Fruit fly (Drosophila melanogaster): ENCODE results near the gene CG32655.
A peak's percentile ranks its signal among the peaks of the same experiment; 100 is the strongest.

The CG32655 gene

DNA sequence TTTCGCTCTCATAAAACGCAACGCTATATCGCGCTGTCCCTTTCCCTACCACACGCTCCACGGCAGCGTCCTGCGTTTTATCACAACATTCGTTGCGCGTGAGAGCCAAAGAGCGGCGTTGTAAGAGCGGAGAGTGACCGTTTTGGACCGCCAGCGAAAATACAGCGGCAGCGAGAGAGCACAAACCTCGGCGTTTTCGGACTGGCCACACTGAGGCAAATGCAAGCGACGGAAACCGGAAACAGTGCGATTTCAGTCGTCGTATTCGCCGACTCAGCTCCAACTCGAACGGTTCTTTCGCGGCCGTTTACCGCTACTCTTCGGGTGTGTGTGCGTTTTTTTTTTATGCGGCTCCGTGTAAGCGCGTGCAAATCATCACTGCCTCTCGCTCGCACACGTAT is 32.1 kb downstream of the CG32655 start (continued):
- TF ChIP-seq hkb (optimal IDR thresholded peaks at IDR 0.05) (no peak), hkb (GFP tag; IDR thresholded peaks at IDR 0.05) (peak; percentile 84), dimm (GFP tag; IDR thresholded peaks at IDR 0.05) (no peak; the same call in 1 of the 2 replicates), CG18262 (tag; optimal IDR thresholded peaks at IDR 0.05) (peak; percentile 18), CG4360 (GFP tag; IDR thresholded peaks at IDR 0.05) (peak; percentile 53; the same call in 1 of the 2 replicates), lbe (GFP tag; optimal IDR thresholded peaks at IDR 0.05) (peak; percentile 20), CG3726 (GFP tag; IDR thresholded peaks at IDR 0.05) (0 out of 3 replicates have a peak, but pooled peaks have one; percentile 54), CG15269 (tag; optimal IDR thresholded peaks at IDR 0.05) (peak; percentile 69), dmrt11E (tag; optimal IDR thresholded peaks at IDR 0.05) (peak; percentile 50), CG34376 (GFP tag; optimal IDR thresholded peaks at IDR 0.05) (peak; percentile 81), wek (GFP tag; optimal IDR thresholded peaks at IDR 0.05) (peak; percentile 79), stwl (tag; optimal IDR thresholded peaks at IDR 0.05) (peak; percentile 91), nom (GFP tag; optimal IDR thresholded peaks at IDR 0.05) (peak; percentile 82), trem (tag; optimal IDR thresholded peaks at IDR 0.05) (peak; percentile 31), CG9609 (GFP tag; optimal IDR thresholded peaks at IDR 0.05) (no peak), Rfx (GFP tag; IDR thresholded peaks at IDR 0.05) (peak; percentile 79), CG7963 (GFP tag; IDR thresholded peaks at IDR 0.05; ENCODE audit: partially characterized antibody) (no peak), Ets97D (GFP tag; optimal IDR thresholded peaks at IDR 0.05) (peak; percentile 98), ci (GFP tag; IDR thresholded peaks at IDR 0.05) (peak; percentile 95; the same call in 2 of the 3 replicates), CG17568 (GFP tag; optimal IDR thresholded peaks at IDR 0.05) (peak; percentile 79), nerfin-2 (GFP tag; IDR thresholded peaks at IDR 0.05; ENCODE audit: partially characterized antibody) (no peak), Blimp-1 (GFP tag; optimal IDR thresholded peaks at IDR 0.05) (peak; percentile 41), al (GFP tag; IDR thresholded peaks at IDR 0.05) (no peak; the same call in 1 of the 2 replicates), en (GFP tag; optimal IDR thresholded peaks at IDR 0.05) (peak; percentile 37), Hr39 (optimal IDR thresholded peaks at IDR 0.05) (no peak), salm (tag; optimal IDR thresholded peaks at IDR 0.05) (peak; percentile 56), btn (GFP tag; optimal IDR thresholded peaks at IDR 0.05) (peak; percentile 66), insv (GFP tag; optimal IDR thresholded peaks at IDR 0.05) (peak in 1 of 2 experiments; percentile 69), kay (GFP tag; optimal IDR thresholded peaks at IDR 0.05) (no peak), Myb (GFP tag; optimal IDR thresholded peaks at IDR 0.05) (peak; percentile 44), CG1233 (GFP tag; optimal IDR thresholded peaks at IDR 0.05) (peak; percentile 76), ara (GFP tag; IDR thresholded peaks at IDR 0.05) (peak; percentile 64; the same call in 1 of the 2 replicates), CG4854 (GFP tag; optimal IDR thresholded peaks at IDR 0.05) (peak; percentile 57), tll (GFP tag; optimal IDR thresholded peaks at IDR 0.05) (no peak), CG33557 (GFP tag; optimal IDR thresholded peaks at IDR 0.05) (peak; percentile 71), CG12236 (GFP tag; optimal IDR thresholded peaks at IDR 0.05) (peak; percentile 15), CG31365 (tag; optimal IDR thresholded peaks at IDR 0.05) (peak; percentile 57), gcm (GFP tag; optimal IDR thresholded peaks at IDR 0.05) (peak; percentile 73), maf-S (GFP tag; optimal IDR thresholded peaks at IDR 0.05) (peak; percentile 23), croc (GFP tag; conservative IDR thresholded peaks at IDR 0.05) (no peak), nerfin-1 (tag; optimal IDR thresholded peaks at IDR 0.05) (peak; percentile 71), CG4730 (GFP tag; IDR thresholded peaks at IDR 0.05) (peak; percentile 44; the same call in 1 of the 2 replicates), CG2875 (GFP tag; optimal IDR thresholded peaks at IDR 0.05) (peak; percentile 85), CG14441 (GFP tag; IDR thresholded peaks at IDR 0.05) (peak; percentile 39), toy (GFP tag; IDR thresholded peaks at IDR 0.05) (no peak), CG4328 (GFP tag; optimal IDR thresholded peaks at IDR 0.05) (peak; percentile 72), Vsx1 (GFP tag; optimal IDR thresholded peaks at IDR 0.05) (peak; percentile 73), knrl (GFP tag; IDR thresholded peaks at IDR 0.05; ENCODE audit: partially characterized antibody) (no peak), CG9437 (GFP tag; optimal IDR thresholded peaks at IDR 0.05) (peak; percentile 51), mirr (GFP tag; optimal IDR thresholded peaks at IDR 0.05) (peak; percentile 77)

All from whole organism, embryonic.